Fruit fly (Drosophila melanogaster) whole organism, embryonic: ENCODE measurements around the gene blp.

ENCODE experiments used
- Bgb ChIP-seq: fragments of 200-800 bp; sonication (Bioruptor generic); IDR thresholded peaks from 2 replicates; pipeline ENCODE4 v1.3.6; 2022; ENCODE audit warnings: missing biosample characterization, missing genetic modification characterization; ENCODE audit not compliant: partially characterized antibody
- C15 ChIP-seq: fragments of 200-800 bp; sonication (Bioruptor generic); IDR thresholded peaks from 3 replicates; pipeline ENCODE4 v1.3.6; 2022; ENCODE audit warnings: missing biosample characterization, missing genetic modification characterization
- CG10565 ChIP-seq: fragments of 200-800 bp; sonication (Bioruptor generic); optimal IDR thresholded peaks from 3 replicates; lab custom pipeline; 2016; ENCODE audit warnings: missing biosample characterization, mild to moderate bottlenecking, missing genetic modification characterization
- CG10979 ChIP-seq: fragments of 200-800 bp; sonication (Bioruptor generic); optimal IDR thresholded peaks from 2 replicates; lab custom pipeline; 2018; ENCODE audit warnings: missing biosample characterization, mild to moderate bottlenecking, missing genetic modification characterization, moderate library complexity
- CG11398 ChIP-seq: fragments of 200-800 bp; sonication (Bioruptor generic); optimal IDR thresholded peaks from 2 replicates; lab custom pipeline; 2016; ENCODE audit warnings: missing biosample characterization, missing genetic modification characterization
- CG12155 ChIP-seq: fragments of 200-800 bp; sonication (Bioruptor generic); optimal IDR thresholded peaks from 3 replicates; lab custom pipeline; 2016; ENCODE audit warnings: missing biosample characterization, missing genetic modification characterization
- CG14710 ChIP-seq: fragments of 200-800 bp; sonication (Bioruptor generic); optimal IDR thresholded peaks from 3 replicates; lab custom pipeline; 2019; ENCODE audit warnings: missing biosample characterization, mild to moderate bottlenecking, missing genetic modification characterization, moderate library complexity
- CG15269 ChIP-seq: fragments of 200-800 bp; sonication (Bioruptor generic); optimal IDR thresholded peaks from 2 replicates; lab custom pipeline; 2018; ENCODE audit warnings: missing biosample characterization, mild to moderate bottlenecking, missing genetic modification characterization, moderate library complexity
- CG16779 ChIP-seq: fragments of 200-800 bp; sonication (Bioruptor generic); IDR thresholded peaks from 2 replicates; pipeline ENCODE4 v1.3.6; 2022; ENCODE audit warnings: missing biosample characterization, missing genetic modification characterization
- CG16863 ChIP-seq: fragments of 200-800 bp; sonication (Bioruptor generic); optimal IDR thresholded peaks from 3 replicates; lab custom pipeline; 2016; ENCODE audit warnings: missing biosample characterization, missing genetic modification characterization
- CG1832 ChIP-seq: fragments of 200-800 bp; sonication (Bioruptor generic); optimal IDR thresholded peaks from 2 replicates; lab custom pipeline; 2017; ENCODE audit warnings: missing biosample characterization, mild to moderate bottlenecking, missing genetic modification characterization, inconsistent platforms
- CG18764 ChIP-seq: fragments of 200-800 bp; sonication (Bioruptor generic); optimal IDR thresholded peaks from 3 replicates; lab custom pipeline; 2016; ENCODE audit warnings: missing biosample characterization, missing genetic modification characterization
- CG2889 ChIP-seq: fragments of 200-800 bp; sonication (Bioruptor generic); IDR thresholded peaks from 3 replicates; pipeline ENCODE4 v1.3.6; 2022; ENCODE audit warnings: missing biosample characterization, missing genetic modification characterization
- CG31365 ChIP-seq: fragments of 200-800 bp; sonication (Bioruptor generic); optimal IDR thresholded peaks from 2 replicates; lab custom pipeline; 2018; ENCODE audit warnings: missing biosample characterization, mild to moderate bottlenecking, missing genetic modification characterization
- CG4282 ChIP-seq: fragments of 200-800 bp; sonication (Bioruptor generic); optimal IDR thresholded peaks from 2 replicates; lab custom pipeline; 2016; ENCODE audit warnings: missing biosample characterization, missing genetic modification characterization
- CG5245 ChIP-seq: fragments of 200-800 bp; sonication (Bioruptor generic); optimal IDR thresholded peaks from 3 replicates; lab custom pipeline; 2016; ENCODE audit warnings: missing biosample characterization, missing genetic modification characterization
- CG5953 ChIP-seq: fragments of 200-800 bp; sonication (Bioruptor generic); IDR thresholded peaks from 2 replicates; pipeline ENCODE4 v1.3.6; 2022; ENCODE audit warnings: missing biosample characterization, missing genetic modification characterization
- CG7372 ChIP-seq: fragments of 200-800 bp; sonication (Bioruptor generic); IDR thresholded peaks from 2 replicates; pipeline ENCODE4 v1.3.6; 2022; ENCODE audit warnings: missing biosample characterization, missing genetic modification characterization
- CG7745 ChIP-seq: fragments of 200-800 bp; sonication (Bioruptor generic); optimal IDR thresholded peaks from 2 replicates; lab custom pipeline; 2018; ENCODE audit warnings: missing biosample characterization, mild to moderate bottlenecking, missing genetic modification characterization, moderate library complexity
- CG8089 ChIP-seq: fragments of 200-800 bp; sonication (Bioruptor generic); optimal IDR thresholded peaks from 3 replicates; lab custom pipeline; 2016; ENCODE audit warnings: missing biosample characterization, missing genetic modification characterization
- CG8281 ChIP-seq: fragments of 200-800 bp; sonication (Bioruptor generic); optimal IDR thresholded peaks from 2 replicates; lab custom pipeline; 2018; ENCODE audit warnings: missing biosample characterization, mild to moderate bottlenecking, missing genetic modification characterization, moderate library complexity
- CG8478 ChIP-seq: fragments of >200 bp; optimal IDR thresholded peaks from 2 replicates; lab custom pipeline; 2018
- CG9215 ChIP-seq: fragments of 200-800 bp; sonication (Bioruptor generic); IDR thresholded peaks from 2 replicates; pipeline ENCODE4 v1.3.6; 2022; ENCODE audit warnings: missing biosample characterization, missing genetic modification characterization
- Dll ChIP-seq: fragments of 200-800 bp; sonication (Bioruptor generic); IDR thresholded peaks from 4 replicates; pipeline ENCODE4 v1.3.6; 2022; ENCODE audit warnings: missing biosample characterization, missing genetic modification characterization; ENCODE audit not compliant: partially characterized antibody
- E2f2 ChIP-seq: fragments of 200-800 bp; sonication (Bioruptor generic); IDR thresholded peaks from 2 replicates; pipeline ENCODE4 v1.3.6; 2022; ENCODE audit warnings: missing biosample characterization, missing genetic modification characterization
- HmgZ ChIP-seq: fragments of 200-800 bp; sonication (Bioruptor generic); optimal IDR thresholded peaks from 2 replicates; lab custom pipeline; 2018; ENCODE audit warnings: missing biosample characterization, mild to moderate bottlenecking, missing genetic modification characterization
- Hr3 ChIP-seq: fragments of 200-800 bp; sonication (Bioruptor generic); optimal IDR thresholded peaks from 3 replicates; lab custom pipeline; 2016; ENCODE audit warnings: missing biosample characterization, missing genetic modification characterization
- Jarid2 ChIP-seq: fragments of 200-800 bp; sonication (Bioruptor generic); optimal IDR thresholded peaks from 3 replicates; lab custom pipeline; 2017; ENCODE audit warnings: mild to moderate bottlenecking, missing biosample characterization, missing genetic modification reagents, missing genetic modification characterization
- Neu2 ChIP-seq: fragments of 200-800 bp; sonication (Bioruptor generic); optimal IDR thresholded peaks from 3 replicates; lab custom pipeline; 2016; ENCODE audit warnings: missing biosample characterization, missing genetic modification characterization, borderline replicate concordance
- Side ChIP-seq: fragments of 200-800 bp; sonication (Bioruptor generic); optimal IDR thresholded peaks from 2 replicates; lab custom pipeline; 2016; ENCODE audit warnings: missing biosample characterization, missing genetic modification characterization
- Taf1 ChIP-seq: fragments of 200-800 bp; sonication (Bioruptor generic); IDR thresholded peaks from 2 replicates; pipeline ENCODE4 v1.3.6; 2022; ENCODE audit warnings: missing biosample characterization, missing genetic modification characterization
- Tbp ChIP-seq: fragments of >200 bp; optimal IDR thresholded peaks from 2 replicates; lab custom pipeline; 2018; ENCODE audit warnings: missing biosample characterization, missing genetic modification characterization
- amos ChIP-seq: fragments of 200-800 bp; sonication (Bioruptor generic); IDR thresholded peaks from 2 replicates; pipeline ENCODE4 v1.3.6; 2022; ENCODE audit warnings: missing biosample characterization, missing genetic modification characterization; ENCODE audit not compliant: partially characterized antibody
- ara ChIP-seq: fragments of 200-800 bp; sonication (Bioruptor generic); IDR thresholded peaks from 2 replicates; pipeline ENCODE4 v1.3.6; 2022; ENCODE audit warnings: missing biosample characterization, missing genetic modification characterization
- az2 ChIP-seq: fragments of 200-800 bp; sonication (Bioruptor generic); optimal IDR thresholded peaks from 3 replicates; lab custom pipeline; 2016; ENCODE audit warnings: missing biosample characterization, missing genetic modification characterization
- bcd ChIP-seq: fragments of 200-800 bp; sonication (Bioruptor generic); optimal IDR thresholded peaks from 2 replicates; lab custom pipeline; 2017; ENCODE audit warnings: missing biosample characterization, mild to moderate bottlenecking, missing genetic modification characterization
- cas ChIP-seq: fragments of 200-800 bp; sonication (Bioruptor generic); IDR thresholded peaks from 2 replicates; pipeline ENCODE4 v1.3.6; 2022; ENCODE audit warnings: missing biosample characterization, missing genetic modification characterization
- crp ChIP-seq, 2 experiments: fragments of 200-800 bp; sonication (Bioruptor generic); optimal IDR thresholded peaks; 2 replicates in 1 of 2; 3 replicates in 1 of 2; lab custom pipeline; 2017; ENCODE audit warnings: missing biosample characterization in 2 of 2, missing genetic modification characterization in 2 of 2, mild to moderate bottlenecking in 1 of 2, moderate library complexity in 1 of 2
- ems ChIP-seq: fragments of 200-800 bp; sonication (Bioruptor generic); optimal IDR thresholded peaks from 3 replicates; lab custom pipeline; 2016; ENCODE audit warnings: missing biosample characterization, missing genetic modification characterization
- eve ChIP-seq, 2 experiments: fragments of >200 bp; optimal IDR thresholded peaks; 2 replicates each; lab custom pipeline; 2017; ENCODE audit warnings: missing biosample characterization in 2 of 2, missing genetic modification characterization in 2 of 2
- exex ChIP-seq: fragments of 200-800 bp; sonication (Bioruptor generic); optimal IDR thresholded peaks from 4 replicates; lab custom pipeline; 2018; ENCODE audit warnings: missing biosample characterization, mild to moderate bottlenecking, missing genetic modification characterization, moderate library complexity
- fd102C ChIP-seq: fragments of 200-800 bp; sonication (Bioruptor generic); optimal IDR thresholded peaks from 2 replicates; lab custom pipeline; 2018; ENCODE audit warnings: missing biosample characterization, mild to moderate bottlenecking, missing genetic modification characterization, moderate library complexity
- fd64A ChIP-seq: fragments of 200-800 bp; sonication (Bioruptor generic); optimal IDR thresholded peaks from 3 replicates; lab custom pipeline; 2018; ENCODE audit warnings: missing biosample characterization, mild to moderate bottlenecking, missing genetic modification characterization
- gem ChIP-seq: fragments of 200-800 bp; sonication (Bioruptor generic); optimal IDR thresholded peaks from 2 replicates; lab custom pipeline; 2019; ENCODE audit warnings: missing biosample characterization, mild to moderate bottlenecking, missing genetic modification characterization, moderate library complexity
- grau ChIP-seq: fragments of 200-800 bp; optimal IDR thresholded peaks from 3 replicates; lab custom pipeline; 2019; ENCODE audit warnings: missing biosample characterization, mild to moderate bottlenecking, missing genetic modification characterization, moderate library complexity
- hkb ChIP-seq, 2 experiments: fragments of 200-800 bp in 1 of 2; fragments of >200 bp in 1 of 2; sonication (Bioruptor generic) in 1 of 2; IDR thresholded peaks in 1 of 2; optimal IDR thresholded peaks in 1 of 2; 2 replicates each; pipeline versions ENCODE4 v1.3.6 to Lab custom; 2017 to 2022; ENCODE audit warnings: missing biosample characterization in 1 of 2, missing genetic modification characterization in 1 of 2
- ken ChIP-seq: fragments of 200-800 bp; sonication (Bioruptor generic); IDR thresholded peaks from 3 replicates; pipeline ENCODE4 v1.3.6; 2022; ENCODE audit warnings: missing biosample characterization, missing genetic modification characterization
- otp ChIP-seq: fragments of 200-800 bp; sonication (Bioruptor generic); IDR thresholded peaks from 3 replicates; pipeline ENCODE4, ENCODE4 v1.3.6; 2022; ENCODE audit warnings: missing biosample characterization, missing genetic modification characterization
- p53 ChIP-seq: fragments of 200-800 bp; sonication (Bioruptor generic); optimal IDR thresholded peaks from 2 replicates; lab custom pipeline; 2016; ENCODE audit warnings: missing biosample characterization, missing genetic modification characterization
- ranshi ChIP-seq: fragments of 200-800 bp; sonication (Bioruptor generic); IDR thresholded peaks from 2 replicates; pipeline ENCODE4 v1.3.6; 2022; ENCODE audit warnings: missing biosample characterization, missing genetic modification characterization
- repo ChIP-seq: fragments of 200-800 bp; sonication (Bioruptor generic); optimal IDR thresholded peaks from 2 replicates; lab custom pipeline; 2016; ENCODE audit warnings: missing biosample characterization, missing genetic modification characterization
- scrt ChIP-seq: fragments of 200-800 bp; sonication (Bioruptor generic); optimal IDR thresholded peaks from 2 replicates; lab custom pipeline; 2018; ENCODE audit warnings: missing biosample characterization, mild to moderate bottlenecking, missing genetic modification characterization, moderate library complexity

blp gene

dm6 chr3R:15974235-15974634 lies 40.6 kb downstream of the blp start (continued):
- TF ChIP-seq Tbp (GFP tag; lab: Kevin White, UChicago) (no peak), bcd (GFP tag; lab: Kevin White, UChicago) (peak; percentile 82), Bgb (GFP tag; lab: Robert Waterston, UW) (no peak), scrt (GFP tag; lab: Kevin White, UChicago) (peak; percentile 57), CG15269 (tag; lab: Kevin White, UChicago) (peak; percentile 91), ranshi (GFP tag; lab: Robert Waterston, UW) (no peak), CG16863 (GFP tag; lab: Kevin White, UChicago) (peak; percentile 80), CG5953 (GFP tag; lab: Robert Waterston, UW) (no peak), ken (GFP tag; lab: Robert Waterston, UW) (no peak), p53 (peak; percentile 57), CG10565 (GFP tag; lab: Kevin White, UChicago) (no peak), Jarid2 (no peak), az2 (GFP tag; lab: Kevin White, UChicago) (peak; percentile 85), C15 (GFP tag; lab: Robert Waterston, UW) (no peak), hkb (optimal IDR thresholded peaks at IDR 0.05; lab: Kevin White, UChicago) (no peak), hkb (GFP tag; IDR thresholded peaks at IDR 0.05; lab: Robert Waterston, UW) (no peak), E2f2 (GFP tag; lab: Robert Waterston, UW) (no peak), CG16779 (no peak), CG18764 (peak; percentile 58), CG2889 (no peak), cas (GFP tag; lab: Robert Waterston, UW) (no peak), CG8478 (lab: Kevin White, UChicago) (no peak), crp (GFP tag; optimal IDR thresholded peaks at IDR 0.05; lab: Kevin White, UChicago) (peak in 1 of 2 experiments; percentile 21), CG4282 (peak; percentile 3), CG1832 (GFP tag; lab: Kevin White, UChicago) (no peak), fd64A (peak; percentile 71), ara (GFP tag; lab: Robert Waterston, UW) (no peak), CG9215 (GFP tag; lab: Robert Waterston, UW) (no peak), CG5245 (GFP tag; lab: Kevin White, UChicago) (peak; percentile 76), exex (tag; lab: Kevin White, UChicago) (peak; percentile 15), gem (tag; lab: Kevin White, UChicago) (peak; percentile 91), CG11398 (GFP tag; lab: Kevin White, UChicago) (peak; percentile 67), CG7372 (no peak), otp (GFP tag; lab: Robert Waterston, UW) (no peak), repo (GFP tag; lab: Kevin White, UChicago) (peak; percentile 82), CG8281 (tag; lab: Kevin White, UChicago) (peak; percentile 60), CG10979 (tag; lab: Kevin White, UChicago) (peak; percentile 82), grau (tag; lab: Kevin White, UChicago) (peak; percentile 88), eve (GFP tag; optimal IDR thresholded peaks at IDR 0.05; lab: Kevin White, UChicago) (no peak), CG31365 (tag; lab: Kevin White, UChicago) (peak; percentile 56), CG8089 (GFP tag; lab: Kevin White, UChicago) (peak; percentile 71), HmgZ (tag; lab: Kevin White, UChicago) (peak; percentile 77), CG12155 (GFP tag; lab: Kevin White, UChicago) (peak; percentile 70), Dll (no peak), Side (peak; percentile 61), CG14710 (tag; lab: Kevin White, UChicago) (peak; percentile 55), CG7745 (tag; lab: Kevin White, UChicago) (no peak), amos (GFP tag; lab: Robert Waterston, UW) (no peak), Neu2 (GFP tag; lab: Kevin White, UChicago) (no peak), ems (GFP tag; lab: Kevin White, UChicago) (peak; percentile 47), Taf1 (GFP tag; lab: Robert Waterston, UW) (no peak), fd102C (GFP tag; lab: Kevin White, UChicago) (no peak), Hr3 (GFP tag; lab: Kevin White, UChicago) (peak; percentile 82)
